Fruit fly (Drosophila melanogaster) whole organism, prepupa: ENCODE measurements around the gene Ets97D.

Source experiments
- Blimp-1 ChIP-seq: fragments of 200-800 bp; sonication (Bioruptor generic); optimal IDR thresholded peaks from 3 replicates; lab custom pipeline; 2017; ENCODE audit warnings: missing biosample characterization, missing genetic modification characterization, mild to moderate bottlenecking, moderate library complexity, missing genetic modification reagents
- CG10631 ChIP-seq: fragments of 200-800 bp; sonication (Bioruptor generic); optimal IDR thresholded peaks from 2 replicates; lab custom pipeline; 2016; ENCODE audit warnings: missing biosample characterization, missing genetic modification characterization
- CG10669 ChIP-seq: fragments of 200-800 bp; sonication (Bioruptor generic); optimal IDR thresholded peaks from 3 replicates; lab custom pipeline; 2018; ENCODE audit warnings: missing biosample characterization, mild to moderate bottlenecking, missing genetic modification characterization, moderate library complexity
- CG11294 ChIP-seq: fragments of 200-800 bp; sonication (Bioruptor generic); IDR thresholded peaks from 2 replicates; pipeline ENCODE4 v1.3.6; 2022; ENCODE audit warnings: missing biosample characterization, missing genetic modification characterization
- CG11762 ChIP-seq: fragments of 200-800 bp; sonication (Bioruptor generic); optimal IDR thresholded peaks from 3 replicates; lab custom pipeline; 2016; ENCODE audit warnings: missing biosample characterization, missing genetic modification characterization; ENCODE audit not compliant: insufficient read depth
- CG11902 ChIP-seq: fragments of 200-800 bp; sonication (Bioruptor generic); optimal IDR thresholded peaks from 3 replicates; lab custom pipeline; 2016; ENCODE audit warnings: missing biosample characterization, missing genetic modification characterization
- CG15336 ChIP-seq: fragments of 200-800 bp; sonication (Bioruptor generic); IDR thresholded peaks from 2 replicates; pipeline ENCODE4 v1.3.6; 2022; ENCODE audit warnings: missing biosample characterization, missing genetic modification characterization
- CG16779 ChIP-seq: fragments of 200-800 bp; sonication (Bioruptor generic); optimal IDR thresholded peaks from 3 replicates; lab custom pipeline; 2017; ENCODE audit warnings: missing biosample characterization, mild to moderate bottlenecking, missing genetic modification characterization
- CG31627 ChIP-seq: fragments of 200-800 bp; sonication (Bioruptor generic); optimal IDR thresholded peaks from 3 replicates; lab custom pipeline; 2016; ENCODE audit warnings: missing biosample characterization, missing genetic modification characterization
- CG32006 ChIP-seq: fragments of 200-800 bp; sonication (Bioruptor generic); optimal IDR thresholded peaks from 3 replicates; lab custom pipeline; 2017; ENCODE audit warnings: missing biosample characterization, mild to moderate bottlenecking, missing genetic modification characterization
- CG34406 ChIP-seq: fragments of 200-800 bp; sonication (Bioruptor generic); optimal IDR thresholded peaks from 3 replicates; lab custom pipeline; 2016; ENCODE audit warnings: missing biosample characterization, missing genetic modification characterization
- CG3919 ChIP-seq: fragments of 200-800 bp; sonication (Bioruptor generic); optimal IDR thresholded peaks from 3 replicates; lab custom pipeline; 2016; ENCODE audit warnings: missing biosample characterization, missing genetic modification characterization
- CG4318 ChIP-seq: fragments of 200-800 bp; sonication (Bioruptor generic); optimal IDR thresholded peaks from 3 replicates; lab custom pipeline; 2017; ENCODE audit warnings: missing biosample characterization, mild to moderate bottlenecking, missing genetic modification characterization
- CG6163 ChIP-seq: fragments of 200-800 bp; sonication (Bioruptor generic); IDR thresholded peaks from 3 replicates; pipeline ENCODE4 v1.3.6; 2022; ENCODE audit warnings: missing biosample characterization, missing genetic modification characterization
- CG6276 ChIP-seq: fragments of 200-800 bp; sonication (Bioruptor generic); optimal IDR thresholded peaks from 2 replicates; lab custom pipeline; 2017; ENCODE audit warnings: missing biosample characterization, mild to moderate bottlenecking, missing genetic modification characterization
- CG6808 ChIP-seq: fragments of 200-800 bp; sonication (Bioruptor generic); optimal IDR thresholded peaks from 3 replicates; lab custom pipeline; 2017; ENCODE audit warnings: missing biosample characterization, missing genetic modification characterization, mild to moderate bottlenecking, moderate library complexity, missing genetic modification reagents
- CG6854 ChIP-seq: fragments of 200-800 bp; sonication (Bioruptor generic); optimal IDR thresholded peaks from 2 replicates; lab custom pipeline; 2017; ENCODE audit warnings: missing biosample characterization, mild to moderate bottlenecking, missing genetic modification characterization
- CG8119 ChIP-seq: fragments of 200-800 bp; sonication (Bioruptor generic); IDR thresholded peaks from 3 replicates; pipeline ENCODE4 v1.3.6; 2022; ENCODE audit warnings: missing biosample characterization, missing genetic modification characterization
- CG8319 ChIP-seq: fragments of 200-800 bp; sonication (Bioruptor generic); optimal IDR thresholded peaks from 3 replicates; lab custom pipeline; 2016; ENCODE audit warnings: missing biosample characterization, missing genetic modification characterization
- Eip75B ChIP-seq: fragments of 200-800 bp; sonication (Bioruptor generic); optimal IDR thresholded peaks from 3 replicates; lab custom pipeline; 2016; ENCODE audit warnings: missing biosample characterization, missing genetic modification characterization
- Eip78C ChIP-seq: fragments of 200-800 bp; sonication (Bioruptor generic); peaks from one replicate; lab custom pipeline; 2016; ENCODE audit warnings: missing biosample characterization, missing genetic modification characterization
- Eip93F ChIP-seq: fragments of 200-800 bp; sonication (Bioruptor generic); optimal IDR thresholded peaks from 2 replicates; lab custom pipeline; 2016; ENCODE audit warnings: missing biosample characterization, mild to moderate bottlenecking, missing genetic modification characterization
- Ets21C ChIP-seq: fragments of 200-800 bp; sonication (Bioruptor generic); optimal IDR thresholded peaks from 3 replicates; lab custom pipeline; 2016; ENCODE audit warnings: missing biosample characterization, missing genetic modification characterization
- Ets96B ChIP-seq: fragments of 200-800 bp; optimal IDR thresholded peaks from 2 replicates; lab custom pipeline; 2019; ENCODE audit warnings: missing biosample characterization, mild to moderate bottlenecking, missing genetic modification characterization, moderate library complexity
- Gug ChIP-seq: fragments of 200-800 bp; sonication (Bioruptor generic); IDR thresholded peaks from 2 replicates; pipeline ENCODE4 v1.3.6; 2022; ENCODE audit warnings: missing biosample characterization, missing genetic modification characterization
- Hr4 ChIP-seq: fragments of 200-800 bp; sonication (Bioruptor generic); optimal IDR thresholded peaks from 3 replicates; lab custom pipeline; 2016; ENCODE audit warnings: missing biosample characterization, missing genetic modification characterization
- Met ChIP-seq: fragments of 200-800 bp; sonication (Bioruptor generic); optimal IDR thresholded peaks from 3 replicates; lab custom pipeline; 2016; ENCODE audit warnings: missing biosample characterization, missing genetic modification characterization
- Smox ChIP-seq: fragments of 200-800 bp; sonication (Bioruptor generic); optimal IDR thresholded peaks from 3 replicates; lab custom pipeline; 2016; ENCODE audit warnings: missing biosample characterization, missing genetic modification characterization
- Sox102F ChIP-seq: fragments of 200-800 bp; sonication (Bioruptor generic); optimal IDR thresholded peaks from 2 replicates; lab custom pipeline; 2016; ENCODE audit warnings: missing biosample characterization, mild to moderate bottlenecking, missing genetic modification characterization
- Sox15 ChIP-seq: fragments of 200-800 bp; sonication (Bioruptor generic); optimal IDR thresholded peaks from 3 replicates; lab custom pipeline; 2016; ENCODE audit warnings: missing biosample characterization, missing genetic modification characterization
- achi ChIP-seq: fragments of 200-800 bp; sonication (Bioruptor generic); optimal IDR thresholded peaks from 3 replicates; lab custom pipeline; 2016; ENCODE audit warnings: missing biosample characterization, missing genetic modification characterization
- acj6 ChIP-seq: fragments of 200-800 bp; sonication (Bioruptor generic); optimal IDR thresholded peaks from 3 replicates; lab custom pipeline; 2016; ENCODE audit warnings: missing biosample characterization, missing genetic modification characterization
- cyc ChIP-seq: fragments of 200-800 bp; sonication (Bioruptor generic); optimal IDR thresholded peaks from 3 replicates; lab custom pipeline; 2016; ENCODE audit warnings: missing biosample characterization, missing genetic modification characterization
- dac ChIP-seq: fragments of 200-800 bp; sonication (Bioruptor generic); optimal IDR thresholded peaks from 2 replicates; lab custom pipeline; 2017; ENCODE audit warnings: missing biosample characterization, mild to moderate bottlenecking, missing genetic modification characterization
- esn ChIP-seq: fragments of 200-800 bp; sonication (Bioruptor generic); optimal IDR thresholded peaks from 2 replicates; lab custom pipeline; 2016; ENCODE audit warnings: missing biosample characterization, mild to moderate bottlenecking, missing genetic modification characterization, moderate library complexity
- fd59A ChIP-seq: fragments of 200-800 bp; sonication (Bioruptor generic); optimal IDR thresholded peaks from 2 replicates; lab custom pipeline; 2017; ENCODE audit warnings: missing biosample characterization, mild to moderate bottlenecking, missing genetic modification characterization, missing genetic modification reagents
- fd85E ChIP-seq: fragments of 200-800 bp; sonication (Bioruptor generic); optimal IDR thresholded peaks from 3 replicates; lab custom pipeline; 2016; ENCODE audit warnings: missing biosample characterization, missing genetic modification characterization
- fkh ChIP-seq: fragments of 200-800 bp; sonication (Bioruptor generic); optimal IDR thresholded peaks from 3 replicates; lab custom pipeline; 2017; ENCODE audit warnings: missing biosample characterization, mild to moderate bottlenecking, missing genetic modification characterization, moderate library complexity
- net ChIP-seq: fragments of 200-800 bp; sonication (Bioruptor generic); optimal IDR thresholded peaks from 3 replicates; lab custom pipeline; 2016; ENCODE audit warnings: missing biosample characterization, missing genetic modification characterization
- pdm3 ChIP-seq: fragments of 200-800 bp; sonication (Bioruptor generic); optimal IDR thresholded peaks from 3 replicates; lab custom pipeline; 2016; ENCODE audit warnings: missing biosample characterization, missing genetic modification characterization
- salr ChIP-seq, 2 experiments: fragments of 200-800 bp; sonication (Bioruptor generic); optimal IDR thresholded peaks; 3 replicates each; lab custom pipeline; 2016 to 2018; ENCODE audit warnings: missing biosample characterization in 2 of 2, missing genetic modification characterization in 2 of 2, mild to moderate bottlenecking in 1 of 2
- spab ChIP-seq: fragments of 200-800 bp; sonication (Bioruptor generic); optimal IDR thresholded peaks from 2 replicates; lab custom pipeline; 2017; ENCODE audit warnings: missing biosample characterization, mild to moderate bottlenecking, missing genetic modification characterization, missing genetic modification reagents
- ss ChIP-seq, 2 experiments: fragments of 200-800 bp; sonication (Bioruptor generic); optimal IDR thresholded peaks; 2 replicates in 1 of 2; 3 replicates in 1 of 2; lab custom pipeline; 2017 to 2018; ENCODE audit warnings: mild to moderate bottlenecking in 2 of 2, missing biosample characterization in 2 of 2, missing genetic modification characterization in 2 of 2, moderate library complexity in 1 of 2
- svp ChIP-seq: fragments of 200-800 bp; sonication (Bioruptor generic); peaks from one replicate; lab custom pipeline; 2016; ENCODE audit warnings: missing biosample characterization, missing genetic modification characterization
- topi ChIP-seq: fragments of 200-800 bp; sonication (Bioruptor generic); optimal IDR thresholded peaks from 3 replicates; lab custom pipeline; 2016; ENCODE audit warnings: missing biosample characterization, missing genetic modification characterization
- vri ChIP-seq: fragments of 200-800 bp; sonication (Bioruptor generic); optimal IDR thresholded peaks from 3 replicates; lab custom pipeline; 2016; ENCODE audit warnings: missing biosample characterization, mild to moderate bottlenecking, missing genetic modification characterization

Ets97D gene

DNA sequence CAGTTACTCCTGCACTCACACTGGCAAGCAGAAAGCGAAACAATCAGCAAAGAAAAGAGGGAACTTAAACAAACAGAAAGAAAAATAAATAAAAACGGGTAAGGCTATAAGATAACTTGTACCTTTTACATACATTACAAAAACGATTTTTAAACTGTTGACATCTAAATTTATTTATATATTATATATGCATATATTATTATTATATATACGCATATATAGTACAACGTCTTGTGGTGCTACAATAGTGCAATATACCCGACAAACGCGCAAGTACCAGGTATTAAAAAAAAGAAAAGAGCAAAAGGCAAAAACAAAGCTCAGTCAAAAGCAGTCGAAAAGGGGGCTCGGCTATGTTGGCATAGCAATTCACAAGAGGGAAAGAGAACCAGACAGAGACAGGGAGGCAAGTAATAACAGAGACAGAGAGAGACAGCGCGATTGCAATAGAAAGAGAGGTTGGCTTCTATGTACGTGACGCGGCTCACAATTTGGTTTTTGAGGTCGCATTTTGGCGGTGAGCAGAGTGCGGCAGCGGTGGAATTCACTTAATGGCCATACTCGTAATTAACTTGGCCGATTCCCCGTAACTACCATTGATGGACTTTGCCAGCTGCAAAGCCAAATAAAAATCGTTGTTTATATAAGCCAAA is 41.5 kb upstream of the Ets97D start (continued):
- TF ChIP-seq CG6808 (GFP tag; lab: Kevin White, UChicago), result peak; percentile 81
- TF ChIP-seq Gug, result peak; percentile 89
- peak; percentile 90 for TF ChIP-seq CG32006 (GFP tag; lab: Kevin White, UChicago)
- TF ChIP-seq topi, result peak; percentile 77
- peak; percentile 94 to 95 for TF ChIP-seq ss (GFP tag; optimal IDR thresholded peaks at IDR 0.05; lab: Kevin White, UChicago)
- TF ChIP-seq net (GFP tag; lab: Kevin White, UChicago), result peak; percentile 84
- TF ChIP-seq CG8319 (GFP tag; lab: Kevin White, UChicago), result peak; percentile 76
- TF ChIP-seq Eip93F (GFP tag; lab: Kevin White, UChicago), result peak; percentile 87
- peak; percentile 98 for TF ChIP-seq CG15336
- peak; percentile 78 for TF ChIP-seq CG11762
- peak; percentile 82 for TF ChIP-seq Sox15 (GFP tag; lab: Kevin White, UChicago)
- TF ChIP-seq Hr4 (GFP tag; lab: Kevin White, UChicago), result peak; percentile 71
- peak; percentile 94 for TF ChIP-seq achi (GFP tag; lab: Kevin White, UChicago)
- TF ChIP-seq spab (GFP tag; lab: Kevin White, UChicago), result peak; percentile 89
- peak; percentile 91 for TF ChIP-seq Sox102F
- peak; percentile 89 for TF ChIP-seq acj6
- TF ChIP-seq CG6163 (GFP tag; lab: Robert Waterston, UW), result peak; percentile 97
- peak; percentile 72 for TF ChIP-seq cyc (GFP tag; lab: Kevin White, UChicago)
- peak; percentile 83 for TF ChIP-seq CG11294 (GFP tag; lab: Robert Waterston, UW)

DNA sequence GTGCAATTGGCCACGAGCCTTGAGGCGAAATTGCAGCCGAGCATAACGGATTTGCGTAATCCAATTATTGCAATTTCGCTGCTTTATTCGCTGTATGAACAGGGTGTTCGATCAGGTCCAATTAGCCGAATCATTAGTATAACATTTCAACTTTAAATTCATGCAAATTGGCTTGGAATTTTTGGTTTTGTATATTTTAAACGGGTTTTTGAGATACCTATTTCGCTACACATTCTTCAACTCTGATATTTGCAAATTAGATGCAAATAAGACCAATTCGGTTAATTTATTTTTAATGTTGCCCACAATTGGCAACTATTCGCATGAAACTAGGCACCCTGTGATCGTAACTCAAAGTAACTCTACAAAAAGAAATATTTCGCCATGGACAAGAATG is 40.8 kb upstream of the Ets97D start:
- TF ChIP-seq Blimp-1 (no peak), CG6276 (GFP tag; lab: Kevin White, UChicago) (peak; percentile 89), CG32006 (GFP tag; lab: Kevin White, UChicago) (peak; percentile 94), Eip93F (GFP tag; lab: Kevin White, UChicago) (no peak), CG11902 (peak; percentile 72), fd59A (GFP tag; lab: Kevin White, UChicago) (peak; percentile 90), Eip75B (GFP tag; lab: Kevin White, UChicago) (peak; percentile 83), dac (GFP tag; lab: Kevin White, UChicago) (peak; percentile 95), pdm3 (GFP tag; lab: Kevin White, UChicago) (peak; percentile 97), Hr4 (GFP tag; lab: Kevin White, UChicago) (peak; percentile 97), Eip78C (GFP tag; lab: Kevin White, UChicago) (peak; percentile 99), CG3919 (GFP tag; lab: Kevin White, UChicago) (peak; percentile 94), Smox (GFP tag; lab: Kevin White, UChicago) (peak; percentile 74), svp (GFP tag; lab: Kevin White, UChicago) (peak; percentile 84), CG8319 (GFP tag; lab: Kevin White, UChicago) (peak; percentile 90), Ets21C (peak; percentile 48), topi (peak; percentile 81), net (GFP tag; lab: Kevin White, UChicago) (peak; percentile 95), CG6163 (GFP tag; lab: Robert Waterston, UW) (peak; percentile 87), CG10631 (GFP tag; lab: Kevin White, UChicago) (peak; percentile 78), CG8119 (GFP tag; lab: Robert Waterston, UW) (peak; percentile 97), Ets96B (tag; lab: Kevin White, UChicago) (peak; percentile 91), achi (GFP tag; lab: Kevin White, UChicago) (peak; percentile 87), CG4318 (GFP tag; lab: Kevin White, UChicago) (peak; percentile 93), spab (GFP tag; lab: Kevin White, UChicago) (peak; percentile 77), Sox102F (no peak), CG11294 (GFP tag; lab: Robert Waterston, UW) (peak; percentile 89), fkh (GFP tag; lab: Kevin White, UChicago) (no peak), vri (no peak), CG10669 (peak; percentile 94), CG11762 (peak; percentile 95), CG34406 (peak; percentile 65), Gug (peak; percentile 87), fd85E (GFP tag; lab: Kevin White, UChicago) (peak; percentile 83), CG6854 (GFP tag; lab: Kevin White, UChicago) (no peak), cyc (GFP tag; lab: Kevin White, UChicago) (peak; percentile 73), salr (GFP tag; optimal IDR thresholded peaks at IDR 0.05; lab: Kevin White, UChicago) (peak; percentile 93 to 97), Met (GFP tag; lab: Kevin White, UChicago) (peak; percentile 20), esn (GFP tag; lab: Kevin White, UChicago) (peak; percentile 53), CG16779 (tag; lab: Kevin White, UChicago) (peak; percentile 64), CG31627 (GFP tag; lab: Kevin White, UChicago) (peak; percentile 81)
